Fruit fly (Drosophila melanogaster) whole organism, adult: Measurements from ENCODE around the gene Hmbs.

ENCODE experiments used
- CG11617 ChIP-seq: fragments of 200-800 bp; sonication (Bioruptor generic); optimal IDR thresholded peaks from 2 replicates; lab custom pipeline; 2017; ENCODE audit warnings: mild to moderate bottlenecking, missing biosample characterization, missing genetic modification reagents, missing genetic modification characterization
- CG12768 ChIP-seq: fragments of 200-800 bp; sonication (Bioruptor generic); optimal IDR thresholded peaks from 2 replicates; lab custom pipeline; 2017; ENCODE audit warnings: missing biosample characterization, missing genetic modification characterization, mild to moderate bottlenecking, moderate library complexity, missing genetic modification reagents
- CG1620 ChIP-seq: fragments of 200-800 bp; sonication (Bioruptor generic); optimal IDR thresholded peaks from 2 replicates; lab custom pipeline; 2016; ENCODE audit warnings: missing biosample characterization, missing genetic modification characterization
- CG5204 ChIP-seq: fragments of 200-800 bp; sonication (Bioruptor generic); optimal IDR thresholded peaks from 2 replicates; lab custom pipeline; 2016; ENCODE audit warnings: missing biosample characterization, missing genetic modification characterization
- Crg-1 ChIP-seq: fragments of 200-800 bp; sonication (Bioruptor generic); optimal IDR thresholded peaks from 2 replicates; lab custom pipeline; 2016; ENCODE audit warnings: missing biosample characterization, missing genetic modification characterization
- ovo ChIP-seq: fragments of 200-800 bp; sonication (Bioruptor generic); optimal IDR thresholded peaks from 2 replicates; lab custom pipeline; 2016; ENCODE audit warnings: missing biosample characterization, missing genetic modification characterization
- pad ChIP-seq: fragments of 200-800 bp; sonication (Bioruptor generic); optimal IDR thresholded peaks from 3 replicates; lab custom pipeline; 2017; ENCODE audit warnings: missing biosample characterization, missing genetic modification characterization, mild to moderate bottlenecking, moderate library complexity, missing genetic modification reagents

DNA sequence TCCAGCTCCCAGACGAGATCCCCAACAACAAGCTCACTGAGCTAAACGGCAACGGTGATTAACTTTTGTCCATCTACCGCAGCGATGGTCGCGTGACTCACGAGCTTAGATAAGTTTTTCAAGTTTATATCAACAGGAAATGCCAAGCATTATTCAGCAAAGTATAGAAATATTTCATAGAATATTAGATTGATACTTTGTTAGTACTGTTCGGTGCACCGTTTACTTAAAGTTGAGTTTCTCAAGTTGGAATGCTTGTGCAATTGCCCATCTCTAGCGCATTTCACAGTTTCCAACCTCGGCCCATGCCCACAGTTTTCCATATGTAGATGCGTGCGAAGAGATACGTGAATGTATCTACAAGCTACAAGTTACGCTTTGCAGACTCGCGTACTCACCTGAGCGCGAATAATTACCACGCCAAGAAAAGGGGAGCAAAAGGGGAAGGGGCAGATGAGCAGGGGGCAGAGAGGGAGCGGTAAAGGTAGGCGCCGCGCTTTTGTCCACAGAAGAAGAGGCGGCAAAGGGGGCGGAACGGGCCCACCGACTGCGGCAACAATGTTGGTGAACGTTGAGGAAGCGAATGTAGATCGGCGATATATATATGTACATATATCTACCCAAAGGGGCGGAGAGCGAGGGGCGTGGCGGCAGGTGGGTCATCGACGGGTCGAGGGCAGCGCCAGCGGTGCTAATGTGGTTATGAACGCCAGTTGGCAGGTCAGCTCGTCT, 41.5 kb downstream of the Hmbs start:
- TF ChIP-seq CG11617 (GFP tag; lab: Kevin White, UChicago) (no peak), pad (GFP tag; lab: Kevin White, UChicago) (no peak), ovo (GFP tag; lab: Kevin White, UChicago) (no peak), CG12768 (GFP tag; lab: Kevin White, UChicago) (no peak), CG1620 (GFP tag; lab: Kevin White, UChicago) (no peak), Crg-1 (GFP tag; lab: Kevin White, UChicago) (no peak), CG5204 (GFP tag; lab: Kevin White, UChicago) (no peak)
